Fruit fly (Drosophila melanogaster) whole organism, embryonic: Measurements from ENCODE around the gene Ire1.
A peak's percentile ranks its signal among the peaks of the same experiment; 100 is the strongest.

Experiments used
- BEAF-32 ChIP-seq: fragments of 200-800 bp; sonication (Bioruptor generic); optimal IDR thresholded peaks from 3 replicates; lab custom pipeline; 2017; ENCODE audit warnings: missing biosample characterization, missing genetic modification characterization, mild to moderate bottlenecking, moderate library complexity, missing genetic modification reagents
- Bdp1 ChIP-seq: fragments of 200-800 bp; sonication (Bioruptor generic); optimal IDR thresholded peaks from 3 replicates; lab custom pipeline; 2016; ENCODE audit warnings: missing biosample characterization, missing genetic modification characterization
- CG11247 ChIP-seq: fragments of 200-800 bp; sonication (Bioruptor generic); IDR thresholded peaks from 2 replicates; pipeline ENCODE4 v1.3.6; 2022; ENCODE audit warnings: missing biosample characterization, missing genetic modification characterization
- CG11456 ChIP-seq: fragments of 200-800 bp; sonication (Bioruptor generic); IDR thresholded peaks from 3 replicates; pipeline ENCODE4 v1.3.6; 2022; ENCODE audit warnings: missing biosample characterization, missing genetic modification characterization
- CG11696 ChIP-seq: fragments of 200-800 bp; sonication (Bioruptor generic); IDR thresholded peaks from 2 replicates; pipeline ENCODE4 v1.3.6; 2022; ENCODE audit warnings: missing biosample characterization, missing genetic modification characterization
- CG1233 ChIP-seq: fragments of 200-800 bp; sonication (Bioruptor generic); optimal IDR thresholded peaks from 4 replicates; lab custom pipeline; 2018; ENCODE audit warnings: missing biosample characterization, mild to moderate bottlenecking, missing genetic modification characterization
- CG14014 ChIP-seq: fragments of 200-800 bp; sonication (Bioruptor generic); IDR thresholded peaks from 2 replicates; pipeline ENCODE4 v1.3.6; 2022; ENCODE audit warnings: missing biosample characterization, missing genetic modification characterization
- CG15479 ChIP-seq: fragments of 200-800 bp; sonication (Bioruptor generic); optimal IDR thresholded peaks from 3 replicates; lab custom pipeline; 2019; ENCODE audit warnings: missing biosample characterization, mild to moderate bottlenecking, missing genetic modification characterization, moderate library complexity
- CG1602 ChIP-seq: fragments of 200-800 bp; sonication (Bioruptor generic); optimal IDR thresholded peaks from 3 replicates; lab custom pipeline; 2016; ENCODE audit warnings: missing biosample characterization, missing genetic modification characterization
- CG18011 ChIP-seq: fragments of 200-800 bp; sonication (Bioruptor generic); optimal IDR thresholded peaks from 2 replicates; lab custom pipeline; 2017; ENCODE audit warnings: missing biosample characterization, missing genetic modification characterization, mild to moderate bottlenecking, moderate library complexity, missing genotype
- CG2120 ChIP-seq: fragments of 200-800 bp; sonication (Bioruptor generic); optimal IDR thresholded peaks from 3 replicates; lab custom pipeline; 2016; ENCODE audit warnings: missing biosample characterization, missing genetic modification characterization
- CG30403 ChIP-seq: fragments of 200-800 bp; sonication (Bioruptor generic); optimal IDR thresholded peaks from 3 replicates; lab custom pipeline; 2016; ENCODE audit warnings: missing biosample characterization, missing genetic modification characterization
- CG4854 ChIP-seq: fragments of 200-800 bp; sonication (Bioruptor generic); optimal IDR thresholded peaks from 2 replicates; lab custom pipeline; 2016; ENCODE audit warnings: missing biosample characterization, missing genetic modification characterization, inconsistent platforms
- CG6175 ChIP-seq: fragments of 200-800 bp; sonication (Bioruptor generic); IDR thresholded peaks from 3 replicates; pipeline ENCODE4 v1.3.6; 2022; ENCODE audit warnings: missing biosample characterization, missing genetic modification characterization
- CG7839 ChIP-seq: fragments of 200-800 bp; sonication (Bioruptor generic); optimal IDR thresholded peaks from 3 replicates; lab custom pipeline; 2018; ENCODE audit warnings: missing biosample characterization, mild to moderate bottlenecking, missing genetic modification characterization, moderate library complexity
- CG7987 ChIP-seq: fragments of 200-800 bp; sonication (Bioruptor generic); optimal IDR thresholded peaks from 2 replicates; lab custom pipeline; 2018; ENCODE audit warnings: missing biosample characterization, mild to moderate bottlenecking, missing genetic modification characterization, moderate library complexity
- CG8388 ChIP-seq: fragments of 200-800 bp; sonication (Bioruptor generic); optimal IDR thresholded peaks from 2 replicates; lab custom pipeline; 2019; ENCODE audit warnings: missing biosample characterization, mild to moderate bottlenecking, missing genetic modification characterization, moderate library complexity
- CG9437 ChIP-seq: fragments of 200-800 bp; sonication (Bioruptor generic); optimal IDR thresholded peaks from 2 replicates; lab custom pipeline; 2018; ENCODE audit warnings: missing biosample characterization, mild to moderate bottlenecking, missing genetic modification characterization
- CG9797 ChIP-seq: fragments of 200-800 bp; sonication (Bioruptor generic); optimal IDR thresholded peaks from 3 replicates; lab custom pipeline; 2018; ENCODE audit warnings: missing biosample characterization, mild to moderate bottlenecking, missing genetic modification characterization
- Chrac-16 ChIP-seq: fragments of 200-800 bp; sonication (Bioruptor generic); optimal IDR thresholded peaks from 3 replicates; lab custom pipeline; 2016; ENCODE audit warnings: missing biosample characterization, missing genetic modification characterization
- Dref ChIP-seq: fragments of 200-800 bp; sonication (Bioruptor generic); IDR thresholded peaks from 2 replicates; pipeline ENCODE4 v1.3.6; 2022; ENCODE audit warnings: missing biosample characterization, missing genetic modification characterization
- E2f1 ChIP-seq: fragments of 200-800 bp; sonication (Bioruptor generic); IDR thresholded peaks from 2 replicates; pipeline ENCODE4 v1.3.6; 2022; ENCODE audit warnings: missing biosample characterization, missing genetic modification characterization
- Jarid2 ChIP-seq: fragments of 200-800 bp; sonication (Bioruptor generic); optimal IDR thresholded peaks from 3 replicates; lab custom pipeline; 2017; ENCODE audit warnings: mild to moderate bottlenecking, missing biosample characterization, missing genetic modification reagents, missing genetic modification characterization
- Lhr ChIP-seq: fragments of 200-800 bp; sonication (Bioruptor generic); optimal IDR thresholded peaks from 3 replicates; lab custom pipeline; 2017; ENCODE audit warnings: mild to moderate bottlenecking, missing biosample characterization, missing genetic modification reagents, missing genetic modification characterization
- Nf-YB ChIP-seq: fragments of 200-800 bp; sonication (Bioruptor generic); optimal IDR thresholded peaks from 3 replicates; lab custom pipeline; 2019; ENCODE audit warnings: missing biosample characterization, mild to moderate bottlenecking, missing genetic modification characterization, moderate library complexity
- Nf-YC ChIP-seq: fragments of 200-800 bp; optimal IDR thresholded peaks from 3 replicates; lab custom pipeline; 2019; ENCODE audit warnings: missing biosample characterization, mild to moderate bottlenecking, missing genetic modification characterization, moderate library complexity
- Scr ChIP-seq: fragments of 200-800 bp; sonication (Bioruptor generic); IDR thresholded peaks from 2 replicates; pipeline ENCODE4 v1.3.6; 2022; ENCODE audit warnings: missing biosample characterization, missing genetic modification characterization; ENCODE audit not compliant: partially characterized antibody
- Side ChIP-seq: fragments of 200-800 bp; sonication (Bioruptor generic); optimal IDR thresholded peaks from 2 replicates; lab custom pipeline; 2016; ENCODE audit warnings: missing biosample characterization, missing genetic modification characterization
- Ssrp ChIP-seq: fragments of 200-800 bp; sonication (Bioruptor generic); optimal IDR thresholded peaks from 2 replicates; lab custom pipeline; 2018; ENCODE audit warnings: missing biosample characterization, mild to moderate bottlenecking, missing genetic modification characterization, moderate library complexity
- Taf1 ChIP-seq: fragments of 200-800 bp; sonication (Bioruptor generic); IDR thresholded peaks from 2 replicates; pipeline ENCODE4 v1.3.6; 2022; ENCODE audit warnings: missing biosample characterization, missing genetic modification characterization
- Vsx1 ChIP-seq: fragments of 200-800 bp; sonication (Bioruptor generic); optimal IDR thresholded peaks from 2 replicates; lab custom pipeline; 2017; ENCODE audit warnings: missing biosample characterization, mild to moderate bottlenecking, missing genetic modification characterization, missing genetic modification reagents
- Xbp1 ChIP-seq: fragments of 200-800 bp; sonication (Bioruptor generic); optimal IDR thresholded peaks from 3 replicates; lab custom pipeline; 2016; ENCODE audit warnings: missing biosample characterization, mild to moderate bottlenecking, missing genetic modification characterization
- abd-A ChIP-seq: fragments of 200-800 bp; sonication (Bioruptor generic); optimal IDR thresholded peaks from 3 replicates; lab custom pipeline; 2019; ENCODE audit warnings: missing biosample characterization, mild to moderate bottlenecking, missing genetic modification characterization, moderate library complexity
- ac ChIP-seq: fragments of 200-800 bp; sonication (Bioruptor generic); optimal IDR thresholded peaks from 3 replicates; lab custom pipeline; 2017; ENCODE audit warnings: missing biosample characterization, mild to moderate bottlenecking, missing genetic modification characterization
- az2 ChIP-seq: fragments of 200-800 bp; sonication (Bioruptor generic); optimal IDR thresholded peaks from 3 replicates; lab custom pipeline; 2016; ENCODE audit warnings: missing biosample characterization, missing genetic modification characterization
- crp ChIP-seq, 2 experiments: fragments of 200-800 bp; sonication (Bioruptor generic); optimal IDR thresholded peaks; 2 replicates in 1 of 2; 3 replicates in 1 of 2; lab custom pipeline; 2017; ENCODE audit warnings: missing biosample characterization in 2 of 2, missing genetic modification characterization in 2 of 2, mild to moderate bottlenecking in 1 of 2, moderate library complexity in 1 of 2
- da ChIP-seq: fragments of 200-800 bp; sonication (Bioruptor generic); optimal IDR thresholded peaks from 2 replicates; lab custom pipeline; 2016; ENCODE audit warnings: missing biosample characterization, missing genetic modification characterization
- dimm ChIP-seq: fragments of 200-800 bp; sonication (Bioruptor generic); IDR thresholded peaks from 2 replicates; pipeline ENCODE4 v1.3.6; 2022; ENCODE audit warnings: missing biosample characterization, missing genetic modification characterization
- fru ChIP-seq: fragments of >200 bp; optimal IDR thresholded peaks from 2 replicates; lab custom pipeline; 2017
- gcm2 ChIP-seq: fragments of 200-800 bp; sonication (Bioruptor generic); optimal IDR thresholded peaks from 2 replicates; lab custom pipeline; 2016; ENCODE audit warnings: missing biosample characterization, missing genetic modification characterization
- h ChIP-seq: fragments of >200 bp; optimal IDR thresholded peaks from 2 replicates; lab custom pipeline; 2017
- jumu ChIP-seq: fragments of 200-800 bp; sonication (Bioruptor generic); optimal IDR thresholded peaks from 3 replicates; lab custom pipeline; 2016; ENCODE audit warnings: missing biosample characterization, missing genetic modification characterization
- mld ChIP-seq: fragments of 200-800 bp; sonication (Bioruptor generic); IDR thresholded peaks from 3 replicates; pipeline ENCODE4 v1.3.6; 2022; ENCODE audit warnings: missing biosample characterization, missing genetic modification characterization; ENCODE audit not compliant: partially characterized antibody
- odd ChIP-seq: fragments of 200-800 bp; sonication (Bioruptor generic); optimal IDR thresholded peaks from 2 replicates; lab custom pipeline; 2017; ENCODE audit warnings: missing biosample characterization, mild to moderate bottlenecking, missing genetic modification characterization
- onecut ChIP-seq: fragments of 200-800 bp; sonication (Bioruptor generic); IDR thresholded peaks from 2 replicates; pipeline ENCODE4 v1.3.6; 2022; ENCODE audit warnings: missing biosample characterization, missing genetic modification characterization
- pfk ChIP-seq: fragments of 200-800 bp; sonication (Bioruptor generic); optimal IDR thresholded peaks from 2 replicates; lab custom pipeline; 2018; ENCODE audit warnings: missing biosample characterization, mild to moderate bottlenecking, missing genetic modification characterization, moderate library complexity
- run ChIP-seq: fragments of 200-800 bp; sonication (Bioruptor generic); optimal IDR thresholded peaks from 3 replicates; lab custom pipeline; 2018; ENCODE audit warnings: missing biosample characterization, mild to moderate bottlenecking, missing genetic modification characterization
- slbo ChIP-seq: fragments of 200-800 bp; sonication (Bioruptor generic); IDR thresholded peaks from 2 replicates; pipeline ENCODE4 v1.3.6; 2022; ENCODE audit warnings: missing biosample characterization, missing genetic modification characterization
- sug ChIP-seq: fragments of 200-800 bp; optimal IDR thresholded peaks from 2 replicates; lab custom pipeline; 2019; ENCODE audit warnings: missing biosample characterization, mild to moderate bottlenecking, missing genetic modification characterization, moderate library complexity
- yki ChIP-seq: fragments of >200 bp; optimal IDR thresholded peaks from 3 replicates; lab custom pipeline; 2018

Gene Ire1

DNA sequence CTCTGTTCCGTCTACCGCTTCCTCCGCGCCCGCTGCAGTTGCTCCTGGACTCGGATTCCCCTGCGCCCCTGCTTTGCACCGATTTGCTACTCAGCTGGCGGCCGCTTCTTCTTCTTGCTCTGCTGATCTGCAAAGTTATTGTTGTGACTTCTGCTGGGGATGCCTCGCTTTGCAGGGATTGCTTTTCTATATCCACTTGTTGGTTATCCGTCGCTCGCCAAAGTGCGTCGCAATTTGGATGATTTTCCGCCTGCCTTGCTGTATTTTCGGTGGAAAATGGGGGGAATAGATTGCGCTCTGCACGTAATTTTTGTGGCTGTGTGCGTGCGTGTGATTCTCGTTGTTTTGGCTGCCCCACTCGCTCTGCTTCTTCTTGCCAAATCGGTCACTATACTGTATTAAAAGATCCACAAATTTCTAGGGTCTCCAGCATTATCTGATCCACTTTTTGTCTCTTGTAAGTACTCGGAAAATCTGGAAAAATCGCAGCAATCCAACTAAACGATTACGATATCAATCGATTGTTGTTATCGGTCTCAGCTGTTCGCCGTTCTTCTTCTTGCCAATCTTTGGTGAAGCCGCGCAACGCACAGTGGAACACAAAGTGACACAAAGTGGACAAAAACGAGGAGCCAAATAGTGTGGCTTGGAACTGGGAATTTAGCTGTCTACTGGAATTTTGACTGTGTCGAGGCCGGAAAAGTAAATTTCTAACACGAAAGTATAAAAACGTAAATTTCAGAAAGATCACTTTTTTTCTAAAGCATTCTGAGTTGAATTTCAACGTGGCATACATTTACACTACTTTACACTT is 42.0 kb upstream of the Ire1 start, which contains the start of gene ClpX (continued):
- TF ChIP-seq CG7987 (GFP tag; lab: Kevin White, UChicago) (no peak), da (no peak), jumu (no peak), CG8388 (GFP tag; lab: Kevin White, UChicago) (no peak), Lhr (GFP tag; lab: Kevin White, UChicago) (no peak), CG6175 (no peak), dimm (no peak), run (no peak), CG15479 (GFP tag; lab: Kevin White, UChicago) (peak; percentile 80), odd (no peak), CG4854 (GFP tag; lab: Kevin White, UChicago) (no peak), Jarid2 (no peak), sug (tag; lab: Kevin White, UChicago) (peak; percentile 42), CG1233 (GFP tag; lab: Kevin White, UChicago) (no peak), CG2120 (peak; percentile 23), CG9797 (GFP tag; lab: Kevin White, UChicago) (peak; percentile 23), CG1602 (GFP tag; lab: Kevin White, UChicago) (no peak), h (lab: Kevin White, UChicago) (no peak), abd-A (tag; lab: Kevin White, UChicago) (no peak), Taf1 (GFP tag; lab: Robert Waterston, UW) (no peak), yki (lab: Kevin White, UChicago) (no peak), slbo (GFP tag; lab: Robert Waterston, UW) (no peak), Dref (peak; percentile 78), E2f1 (GFP tag; lab: Robert Waterston, UW) (no peak), CG7839 (tag; lab: Kevin White, UChicago) (peak; percentile 8), BEAF-32 (GFP tag; lab: Kevin White, UChicago) (peak; percentile 71), pfk (GFP tag; lab: Kevin White, UChicago) (no peak), CG14014 (GFP tag; lab: Robert Waterston, UW) (no peak), mld (peak; percentile 73; the same call in 2 of the 3 replicates), CG18011 (GFP tag; lab: Kevin White, UChicago) (no peak), ac (GFP tag; lab: Kevin White, UChicago) (no peak), CG11456 (GFP tag; lab: Robert Waterston, UW) (no peak), CG9437 (GFP tag; lab: Kevin White, UChicago) (no peak), gcm2 (GFP tag; lab: Kevin White, UChicago) (no peak), Side (GFP tag; lab: Kevin White, UChicago) (no peak), Nf-YC (peak; percentile 28), CG30403 (GFP tag; lab: Kevin White, UChicago) (no peak), Bdp1 (GFP tag; lab: Kevin White, UChicago) (no peak), Vsx1 (GFP tag; lab: Kevin White, UChicago) (no peak), Chrac-16 (GFP tag; lab: Kevin White, UChicago) (no peak), az2 (GFP tag; lab: Kevin White, UChicago) (no peak), CG11247 (GFP tag; lab: Robert Waterston, UW) (no peak), crp (GFP tag; optimal IDR thresholded peaks at IDR 0.05; lab: Kevin White, UChicago) (peak; percentile 82 to 97), Nf-YB (no peak), Xbp1 (no peak), fru (no peak), onecut (GFP tag; lab: Robert Waterston, UW) (no peak), CG11696 (GFP tag; lab: Robert Waterston, UW) (no peak), Scr (GFP tag; lab: Robert Waterston, UW) (peak; percentile 69), Ssrp (no peak)
